Worm (Caenorhabditis elegans): ENCODE data around the gene F22F7.8.

Gene F22F7.8

ce11 chrV:2153274-2153673, 31.5 kb upstream of the F22F7.8 start, which contains the start of gene srbc-23:
srbc-23 (plus strand) TSS chrV:2153574.
- TF ChIP-seq mls-2 (tag; optimal IDR thresholded peaks at IDR 0.05) (no peak), lsy-2 (tag; optimal IDR thresholded peaks at IDR 0.05) (no peak), ceh-43 (GFP tag; optimal IDR thresholded peaks at IDR 0.05) (no peak), bed-3 (GFP tag; optimal IDR thresholded peaks at IDR 0.05) (no peak), lin-32 (GFP tag; optimal IDR thresholded peaks at IDR 0.05) (no peak), tbx-8 (GFP tag; optimal IDR thresholded peaks at IDR 0.05) (no peak), mab-5 (tag; optimal IDR thresholded peaks at IDR 0.05) (no peak), snpc-4 (tag; optimal IDR thresholded peaks at IDR 0.05) (no peak)

DNA sequence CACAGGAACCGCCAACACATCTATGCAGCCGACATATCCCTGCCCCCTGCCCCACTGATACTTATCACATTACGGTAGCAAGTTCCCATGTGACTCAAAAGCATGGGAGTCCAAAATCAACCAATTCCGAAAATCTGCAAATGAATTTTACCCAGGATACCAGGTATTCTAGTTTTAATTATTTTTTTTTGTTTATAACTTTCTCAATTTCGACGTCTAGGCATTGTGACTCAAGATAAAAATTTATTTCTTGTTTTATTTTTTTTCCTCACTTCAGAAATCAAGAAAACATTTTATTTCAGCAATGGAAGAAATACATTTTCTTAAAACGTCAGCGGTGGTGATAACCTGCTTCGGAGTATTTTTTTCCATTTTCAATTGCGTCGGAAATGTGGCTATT, 29.7 kb upstream of the F22F7.8 start, which contains the start of gene srbc-24:
Gene srbc-24, plus strand, starts transcription at position 301 of the 400 bp plus-strand sequence.
- TF ChIP-seq elt-3 (tag; optimal IDR thresholded peaks at IDR 0.05) = no peak
- TF ChIP-seq zip-8 (tag; optimal IDR thresholded peaks at IDR 0.05) = no peak
- TF ChIP-seq pha-4 (tag; optimal IDR thresholded peaks at IDR 0.05) = no peak

ce11 chrV:2150876-2151275, 29.1 kb upstream of the F22F7.8 start, which contains the start of gene C45H4.13:
C45H4.13 (minus strand) TSS chrV:2150976.
- no peak for TF ChIP-seq cnd-1 (tag; optimal IDR thresholded peaks at IDR 0.05)
- no peak for TF ChIP-seq blmp-1 (tag; optimal IDR thresholded peaks at IDR 0.05)
- TF ChIP-seq nhr-28 (tag; optimal IDR thresholded peaks at IDR 0.05) = no peak
- no peak for TF ChIP-seq sem-2 (GFP tag; optimal IDR thresholded peaks at IDR 0.05)
- no peak for TF ChIP-seq elt-1 (tag; optimal IDR thresholded peaks at IDR 0.05; ENCODE audit: borderline replicate concordance, insufficient read depth)
- no peak for TF ChIP-seq ces-1 (GFP tag; optimal IDR thresholded peaks at IDR 0.05)
- TF ChIP-seq sptf-1 (tag; optimal IDR thresholded peaks at IDR 0.05) = no peak
- TF ChIP-seq snpc-4 (tag; optimal IDR thresholded peaks at IDR 0.05) = no peak
- TF ChIP-seq unc-39 (tag; optimal IDR thresholded peaks at IDR 0.05) = no peak
- no peak for TF ChIP-seq mab-5 (tag; optimal IDR thresholded peaks at IDR 0.05)

- TF ChIP-seq ztf-11 (tag; optimal IDR thresholded peaks at IDR 0.05) = no peak
- TF ChIP-seq ceh-83 (GFP tag; optimal IDR thresholded peaks at IDR 0.05) = no peak
- no peak for TF ChIP-seq zip-8 (tag; optimal IDR thresholded peaks at IDR 0.05)
- no peak for TF ChIP-seq nhr-28 (tag; optimal IDR thresholded peaks at IDR 0.05)
Measured at ce11 chrV:2149432-2149831, 27.7 kb upstream of the F22F7.8 start, which contains the start of gene C45H4.21. C45H4.21 (minus strand) TSS chrV:2149532.

ce11 chrV:2146795-2147194, 25.0 kb upstream of the F22F7.8 start, which contains the start of gene srbc-20:
srbc-20 (plus strand) TSS chrV:2147095.
- TF ChIP-seq hlh-1 (tag; optimal IDR thresholded peaks at IDR 0.05) = no peak
- no peak for TF ChIP-seq zip-8 (tag; optimal IDR thresholded peaks at IDR 0.05)
- no peak for TF ChIP-seq ceh-39 (tag; optimal IDR thresholded peaks at IDR 0.05)
- TF ChIP-seq snpc-4 (tag; optimal IDR thresholded peaks at IDR 0.05) = no peak
- no peak for TF ChIP-seq elt-3 (tag; optimal IDR thresholded peaks at IDR 0.05)
- TF ChIP-seq drap-1 (GFP tag; optimal IDR thresholded peaks at IDR 0.05) = no peak
- TF ChIP-seq unc-62 (GFP tag; optimal IDR thresholded peaks at IDR 0.05) = no peak
- TF ChIP-seq ztf-11 (tag; optimal IDR thresholded peaks at IDR 0.05) = no peak
- TF ChIP-seq unc-39 (tag; optimal IDR thresholded peaks at IDR 0.05) = no peak
- no peak for TF ChIP-seq ceh-83 (GFP tag; optimal IDR thresholded peaks at IDR 0.05)
- no peak for TF ChIP-seq flh-1 (GFP tag; optimal IDR thresholded peaks at IDR 0.05)
- TF ChIP-seq nhr-28 (tag; optimal IDR thresholded peaks at IDR 0.05) = no peak
- no peak for TF ChIP-seq nhr-237 (tag; optimal IDR thresholded peaks at IDR 0.05)
- no peak for TF ChIP-seq mep-1 (tag; optimal IDR thresholded peaks at IDR 0.05)
- no peak for TF ChIP-seq cnd-1 (tag; optimal IDR thresholded peaks at IDR 0.05)
- no peak for TF ChIP-seq mls-2 (tag; optimal IDR thresholded peaks at IDR 0.05)
- TF ChIP-seq nhr-12 (tag; optimal IDR thresholded peaks at IDR 0.05) = no peak
- TF ChIP-seq nhr-76 (tag; optimal IDR thresholded peaks at IDR 0.05) = no peak
- no peak for TF ChIP-seq unc-120 (tag; optimal IDR thresholded peaks at IDR 0.05; ENCODE audit: poor library complexity, severe bottlenecking)
- TF ChIP-seq lin-13 (tag; optimal IDR thresholded peaks at IDR 0.05) = no peak

All from whole organism, mixed stage, embryonic.